Worm (Caenorhabditis elegans): ENCODE results near the gene C35A11.3.

C35A11.3 gene

ce11 chrV:5329677-5330266 is 42.4 kb upstream of the C35A11.3 start (continued):
- TF ChIP-seq efl-1 (optimal IDR thresholded peaks at IDR 0.05): peak in 1 of 2 experiments; percentile 5
- TF ChIP-seq efl-1 (GFP tag; optimal IDR thresholded peaks at IDR 0.05 in 1 of 2): peak; percentile 13 to 94
- TF ChIP-seq ztf-11 (tag; optimal IDR thresholded peaks at IDR 0.05): no peak
- TF ChIP-seq C04F5.9 (tag; optimal IDR thresholded peaks at IDR 0.05): no peak
- TF ChIP-seq lin-35 (GFP tag; optimal IDR thresholded peaks at IDR 0.05): peak in 1 of 2 experiments; percentile 6
- peak; percentile 85 for TF ChIP-seq pag-3 (tag; optimal IDR thresholded peaks at IDR 0.05; ENCODE audit: borderline replicate concordance, insufficient read depth)
- TF ChIP-seq mdl-1 (tag; optimal IDR thresholded peaks at IDR 0.05): no peak
- no peak for TF ChIP-seq nhr-84 (tag; optimal IDR thresholded peaks at IDR 0.05)
- peak in 1 of 2 experiments; percentile 39 for TF ChIP-seq lsy-2 (tag; optimal IDR thresholded peaks at IDR 0.05)
- TF ChIP-seq efl-3 (GFP tag; optimal IDR thresholded peaks at IDR 0.05): no peak
- TF ChIP-seq snu-23 (GFP tag; optimal IDR thresholded peaks at IDR 0.05): peak; percentile 50
- TF ChIP-seq ztf-4 (tag; optimal IDR thresholded peaks at IDR 0.05): no peak
- no peak for TF ChIP-seq lin-39 (tag; optimal IDR thresholded peaks at IDR 0.05)
- peak in 2 of 6 experiments; percentile 17 to 49 for TF ChIP-seq elt-3 (tag; optimal IDR thresholded peaks at IDR 0.05)
- TF ChIP-seq pqm-1 (tag; optimal IDR thresholded peaks at IDR 0.05): no peak
- TF ChIP-seq nhr-77 (tag; optimal IDR thresholded peaks at IDR 0.05): peak; percentile 45
- TF ChIP-seq zag-1 (tag; optimal IDR thresholded peaks at IDR 0.05): no peak
- TF ChIP-seq alr-1 (tag; optimal IDR thresholded peaks at IDR 0.05; ENCODE audit: borderline replicate concordance): no peak
- TF ChIP-seq blmp-1 (tag; optimal IDR thresholded peaks at IDR 0.05): peak; percentile 93
- TF ChIP-seq nhr-85 (tag): peak; percentile 66
- TF ChIP-seq fos-1 (tag; optimal IDR thresholded peaks at IDR 0.05): no peak
- TF ChIP-seq unc-98 (GFP tag; IDR thresholded peaks at IDR 0.05): no peak
- TF ChIP-seq grh-1 (GFP tag; IDR thresholded peaks at IDR 0.05): no peak
- TF ChIP-seq nhr-237 (tag; optimal IDR thresholded peaks at IDR 0.05): peak; percentile 14
- TF ChIP-seq lir-3 (tag; optimal IDR thresholded peaks at IDR 0.05; ENCODE audit: poor library complexity): no peak
- peak; percentile 67 for TF ChIP-seq nhr-90 (tag; optimal IDR thresholded peaks at IDR 0.05; ENCODE audit: poor library complexity)
- TF ChIP-seq mep-1 (tag; optimal IDR thresholded peaks at IDR 0.05): peak; percentile 59
- no peak for TF ChIP-seq fkh-4 (tag; optimal IDR thresholded peaks at IDR 0.05; ENCODE audit: borderline replicate concordance)
- peak; percentile 86 for TF ChIP-seq lin-14 (GFP tag; optimal IDR thresholded peaks at IDR 0.05)
- peak; percentile 6 for TF ChIP-seq snpc-4 (tag; optimal IDR thresholded peaks at IDR 0.05)
- TF ChIP-seq lin-15B (tag; optimal IDR thresholded peaks at IDR 0.05): no peak
- TF ChIP-seq sptf-1 (tag; optimal IDR thresholded peaks at IDR 0.05): no peak
- TF ChIP-seq unc-130 (tag; optimal IDR thresholded peaks at IDR 0.05): no peak
- no peak for TF ChIP-seq hlh-4 (tag; optimal IDR thresholded peaks at IDR 0.05)

ce11 chrV:5330967-5331366 is 41.3 kb upstream of the C35A11.3 start, which contains the start of gene srg-26:
Gene srg-26 (plus strand): TSS chrV:5331267.
- TF ChIP-seq efl-1 (optimal IDR thresholded peaks at IDR 0.05) (no peak), efl-1 (GFP tag; optimal IDR thresholded peaks at IDR 0.05 in 1 of 2) (peak in 1 of 2 experiments; percentile 54), F16B12.6 (tag; optimal IDR thresholded peaks at IDR 0.05) (no peak)

ce11 chrV:5334588-5334987 is 37.6 kb upstream of the C35A11.3 start, which contains the start of gene srg-28:
Gene srg-28 (plus strand): TSS chrV:5334888.
- no peak for TF ChIP-seq dpl-1 (GFP tag; optimal IDR thresholded peaks at IDR 0.05)
- no peak for TF ChIP-seq efl-1 (optimal IDR thresholded peaks at IDR 0.05)
- TF ChIP-seq efl-1 (GFP tag; optimal IDR thresholded peaks at IDR 0.05 in 1 of 2): no peak
- TF ChIP-seq nhr-28 (tag; optimal IDR thresholded peaks at IDR 0.05): no peak
- no peak for TF ChIP-seq mdl-1 (tag; optimal IDR thresholded peaks at IDR 0.05)
- TF ChIP-seq ztf-11 (tag; optimal IDR thresholded peaks at IDR 0.05): no peak
- no peak for TF ChIP-seq egl-13 (tag; optimal IDR thresholded peaks at IDR 0.05)
- TF ChIP-seq unc-98 (GFP tag; IDR thresholded peaks at IDR 0.05): no peak
- TF ChIP-seq ces-1 (GFP tag; optimal IDR thresholded peaks at IDR 0.05): no peak
- no peak for TF ChIP-seq mab-9 (GFP tag; IDR thresholded peaks at IDR 0.05)
- TF ChIP-seq fkh-10 (GFP tag; optimal IDR thresholded peaks at IDR 0.05): no peak
- TF ChIP-seq isw-1 (GFP tag; IDR thresholded peaks at IDR 0.05): no peak
- TF ChIP-seq irx-1 (tag; optimal IDR thresholded peaks at IDR 0.05): no peak
- no peak for TF ChIP-seq elt-3 (tag; optimal IDR thresholded peaks at IDR 0.05)
- no peak for TF ChIP-seq nhr-84 (tag; optimal IDR thresholded peaks at IDR 0.05)
- no peak for TF ChIP-seq sox-4 (tag; optimal IDR thresholded peaks at IDR 0.05)
- no peak for TF ChIP-seq ama-1 (optimal IDR thresholded peaks at IDR 0.05)
- TF ChIP-seq tlp-1 (tag; optimal IDR thresholded peaks at IDR 0.05): no peak
- no peak for TF ChIP-seq skn-1 (tag; optimal IDR thresholded peaks at IDR 0.05)
- no peak for TF ChIP-seq dsc-1 (tag; optimal IDR thresholded peaks at IDR 0.05)
- no peak for TF ChIP-seq zip-4 (GFP tag; optimal IDR thresholded peaks at IDR 0.05)

Data from whole organism, L1 larva.